Worm (Caenorhabditis elegans) whole organism, L3 larva: ENCODE measurements around the gene F56D6.12.

ENCODE experiments used
- R02D3.7 ChIP-seq: fragments of 150-350 bp; optimal IDR thresholded peaks from 2 replicates; lab custom pipeline; 2014; ENCODE audit warnings: missing biosample characterization, missing genetic modification characterization
- aly-2 ChIP-seq: fragments of 150-350 bp; optimal IDR thresholded peaks from 2 replicates; lab custom pipeline; 2014; ENCODE audit warnings: missing biosample characterization, missing genetic modification characterization
- ceh-16 ChIP-seq: sonication (generic microtip); optimal IDR thresholded peaks from 2 replicates; lab custom pipeline; 2017; ENCODE audit warnings: missing biosample characterization, missing genetic modification characterization
- ceh-82 ChIP-seq: fragments of 150-350 bp; optimal IDR thresholded peaks from 2 replicates; lab custom pipeline; 2014; ENCODE audit warnings: missing biosample characterization, missing genetic modification characterization
- ceh-9 ChIP-seq: sonication (generic microtip); optimal IDR thresholded peaks from 2 replicates; lab custom pipeline; 2018; ENCODE audit warnings: missing biosample characterization, missing genetic modification characterization
- egl-27 ChIP-seq: sonication (generic microtip); optimal IDR thresholded peaks from 4 replicates; lab custom pipeline; 2017; ENCODE audit warnings: missing biosample characterization, missing genetic modification reagents, missing genetic modification characterization
- egl-5 ChIP-seq: fragments of 150-350 bp; optimal IDR thresholded peaks from 2 replicates; lab custom pipeline; 2017; ENCODE audit warnings: missing biosample characterization, missing genetic modification reagents, missing genetic modification characterization, inconsistent platforms
- elt-1 ChIP-seq: fragments of 150-350 bp; optimal IDR thresholded peaks from 2 replicates; lab custom pipeline; 2014; ENCODE audit warnings: missing biosample characterization, missing genetic modification characterization
- elt-2 ChIP-seq: sonication (generic microtip); optimal IDR thresholded peaks from 2 replicates; lab custom pipeline; 2016; ENCODE audit warnings: missing genetic modification reagents, mild to moderate bottlenecking, missing genetic modification characterization, missing compliant biosample characterization
- elt-3 ChIP-seq, 3 experiments: fragments of 150-350 bp in 1 of 3; sonication (generic microtip) in 2 of 3; optimal IDR thresholded peaks; 2 replicates in 2 of 3; 4 replicates in 1 of 3; lab custom pipeline; 2014 to 2017; ENCODE audit warnings: missing biosample characterization in 3 of 3, missing genetic modification characterization in 3 of 3
- eor-1 ChIP-seq, 2 experiments: fragments of 150-350 bp; optimal IDR thresholded peaks; 2 replicates each; lab custom pipeline; 2014 to 2018; ENCODE audit warnings: missing biosample characterization in 2 of 2, missing genetic modification characterization in 2 of 2
- fkh-2 ChIP-seq: fragments of 150-350 bp; optimal IDR thresholded peaks from 2 replicates; lab custom pipeline; 2014; ENCODE audit warnings: missing biosample characterization, missing genetic modification reagents, missing genetic modification characterization
- fos-1 ChIP-seq: fragments of 150-350 bp; optimal IDR thresholded peaks from 2 replicates; lab custom pipeline; 2014; ENCODE audit warnings: missing biosample characterization, missing genetic modification characterization
- hmg-11 ChIP-seq: sonication (generic microtip); optimal IDR thresholded peaks from 2 replicates; lab custom pipeline; 2016; ENCODE audit warnings: missing genetic modification characterization, missing compliant biosample characterization
- jun-1 ChIP-seq: fragments of 150-350 bp; optimal IDR thresholded peaks from 2 replicates; lab custom pipeline; 2014; ENCODE audit warnings: missing biosample characterization, missing genetic modification reagents, missing genetic modification characterization
- lsy-12 ChIP-seq: sonication (generic microtip); optimal IDR thresholded peaks from 2 replicates; lab custom pipeline; 2016; ENCODE audit warnings: mild to moderate bottlenecking, missing genetic modification characterization, missing compliant biosample characterization
- mdl-1 ChIP-seq: fragments of 150-350 bp; optimal IDR thresholded peaks from 2 replicates; lab custom pipeline; 2014; ENCODE audit warnings: missing biosample characterization, missing genetic modification characterization
- mml-1 ChIP-seq: fragments of 150-350 bp; sonication (generic microtip); optimal IDR thresholded peaks from 3 replicates; lab custom pipeline; 2014; ENCODE audit warnings: missing biosample characterization, missing genetic modification characterization
- nfya-1 ChIP-seq: sonication (generic microtip); optimal IDR thresholded peaks from 2 replicates; lab custom pipeline; 2017; ENCODE audit warnings: missing genetic modification characterization, mild to moderate bottlenecking, missing compliant biosample characterization, antibody characterized with exemption, moderate library complexity; ENCODE audit not compliant: insufficient read depth
- nhr-11 ChIP-seq: fragments of 150-350 bp; optimal IDR thresholded peaks from 2 replicates; lab custom pipeline; 2014; ENCODE audit warnings: missing biosample characterization, missing genetic modification characterization
- nhr-23 ChIP-seq: fragments of 150-350 bp; optimal IDR thresholded peaks from 2 replicates; lab custom pipeline; 2014; ENCODE audit warnings: missing biosample characterization, missing genetic modification reagents, missing genetic modification characterization
- nhr-43 ChIP-seq: sonication (generic microtip); optimal IDR thresholded peaks from 2 replicates; lab custom pipeline; 2016; ENCODE audit warnings: mild to moderate bottlenecking, missing genetic modification characterization, missing compliant biosample characterization; ENCODE audit not compliant: poor library complexity, severe bottlenecking
- nhr-76 ChIP-seq: fragments of 150-350 bp; sonication (generic microtip); optimal IDR thresholded peaks from 5 replicates; lab custom pipeline; 2014; ENCODE audit warnings: missing biosample characterization, missing genetic modification characterization
- pha-4 ChIP-seq: fragments of 150-350 bp; optimal IDR thresholded peaks from 2 replicates; lab custom pipeline; 2014; ENCODE audit warnings: missing biosample characterization, missing genetic modification reagents, missing genetic modification characterization
- pqm-1 ChIP-seq: fragments of 150-350 bp; optimal IDR thresholded peaks from 2 replicates; lab custom pipeline; 2017; ENCODE audit warnings: missing biosample characterization, missing genetic modification characterization, inconsistent platforms
- sea-2 ChIP-seq: fragments of 150-350 bp; sonication (generic microtip); optimal IDR thresholded peaks from 4 replicates; lab custom pipeline; 2014; ENCODE audit warnings: missing biosample characterization, missing genetic modification reagents, missing genetic modification characterization
- skn-1 ChIP-seq: fragments of 150-350 bp; optimal IDR thresholded peaks from 2 replicates; lab custom pipeline; 2014; ENCODE audit warnings: missing biosample characterization, missing genetic modification characterization
- snpc-4 ChIP-seq: fragments of 150-350 bp; optimal IDR thresholded peaks from 2 replicates; lab custom pipeline; 2014; ENCODE audit warnings: missing biosample characterization, missing genetic modification characterization
- tbx-2 ChIP-seq: sonication (generic microtip); optimal IDR thresholded peaks from 2 replicates; lab custom pipeline; 2016; ENCODE audit warnings: mild to moderate bottlenecking, missing genetic modification characterization, missing compliant biosample characterization
- unc-39 ChIP-seq: sonication (generic microtip); optimal IDR thresholded peaks from 4 replicates; lab custom pipeline; 2017; ENCODE audit warnings: missing biosample characterization, missing genetic modification characterization
- zag-1 ChIP-seq: fragments of 150-350 bp; optimal IDR thresholded peaks from 2 replicates; lab custom pipeline; 2014; ENCODE audit warnings: missing biosample characterization, missing genetic modification characterization
- ztf-4 ChIP-seq: fragments of 150-350 bp; optimal IDR thresholded peaks from 2 replicates; lab custom pipeline; 2014; ENCODE audit warnings: missing biosample characterization, missing genetic modification characterization

Gene F56D6.12

DNA sequence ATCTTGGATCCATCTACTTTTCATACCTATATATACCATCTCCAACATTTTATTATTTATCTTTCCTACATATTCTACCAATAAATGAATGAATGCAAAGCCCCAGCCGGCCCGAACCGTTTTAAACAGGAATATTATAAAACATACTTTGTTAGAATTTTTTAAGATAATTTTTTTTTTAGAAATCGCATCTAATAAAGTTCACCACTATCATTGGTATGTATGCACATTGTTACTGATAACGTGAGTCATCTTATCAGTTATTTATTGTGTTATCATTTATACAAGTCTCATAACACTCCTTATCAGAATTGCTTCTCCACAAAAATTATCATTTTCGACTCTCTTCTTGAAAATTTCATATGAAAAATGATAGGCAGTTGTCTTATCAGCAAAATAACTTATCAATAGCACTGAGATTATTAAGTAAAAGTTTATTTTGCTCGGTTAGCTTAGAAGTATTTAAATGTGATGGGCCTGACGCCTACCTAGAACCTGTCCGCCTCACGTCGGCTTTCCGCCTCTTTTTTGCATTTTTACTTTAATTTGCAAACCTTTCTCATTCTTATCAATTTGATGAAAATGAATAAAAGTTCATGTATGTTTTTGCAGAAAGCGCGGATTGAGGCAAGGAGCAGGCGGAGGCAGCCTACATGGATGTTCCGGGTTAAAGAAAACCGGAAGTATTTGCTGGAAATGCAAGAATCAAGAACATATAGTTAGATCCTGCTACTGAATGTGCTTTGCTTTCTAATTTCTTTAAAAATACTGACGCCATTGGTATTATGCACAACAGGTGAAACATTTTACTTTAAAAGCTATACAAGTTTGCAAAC is 8.0 kb upstream of the F56D6.12 start, which contains the start of gene srz-62:
srz-62 (plus strand) TSS at position 786 of the 836 bp plus-strand sequence.
- TF ChIP-seq jun-1, result peak; percentile 98
- TF ChIP-seq ztf-4 (tag; lab: Kevin White, UChicago), result no peak
- TF ChIP-seq pqm-1, result peak; percentile 100
- TF ChIP-seq elt-1 (tag; lab: Kevin White, UChicago), result no peak
- peak; percentile 92 for TF ChIP-seq egl-27 (tag; lab: Kevin White, UChicago)
- TF ChIP-seq mdl-1 (tag; lab: Kevin White, UChicago), result no peak
- no peak for TF ChIP-seq elt-3 (tag; optimal IDR thresholded peaks at IDR 0.05; lab: Kevin White, UChicago)
- TF ChIP-seq eor-1 (tag; optimal IDR thresholded peaks at IDR 0.05; lab: Kevin White, UChicago), result no peak
- no peak for TF ChIP-seq sea-2
- TF ChIP-seq elt-2 (tag; lab: Kevin White, UChicago), result peak; percentile 100
- no peak for TF ChIP-seq lsy-12 (tag; lab: Kevin White, UChicago)
- TF ChIP-seq nhr-76 (tag; lab: Kevin White, UChicago), result no peak
- no peak for TF ChIP-seq ceh-9
- TF ChIP-seq nhr-11 (tag; lab: Kevin White, UChicago), result no peak
- peak; percentile 82 for TF ChIP-seq fos-1 (tag; lab: Kevin White, UChicago)
- peak; percentile 91 for TF ChIP-seq pha-4 (tag; lab: Kevin White, UChicago)

ce11 chrIV:3902955-3903354 is 5.0 kb upstream of the F56D6.12 start, which contains the start of gene F56D6.6:
Gene F56D6.6, plus strand, starts transcription at chrIV:3903255.
- TF ChIP-seq snpc-4 (tag; lab: Kevin White, UChicago) (no peak), ceh-9 (no peak), zag-1 (tag; lab: Kevin White, UChicago) (no peak), R02D3.7 (tag; lab: Kevin White, UChicago) (no peak), nfya-1 (tag; lab: Kevin White, UChicago) (no peak)
- TF ChIP-seq, all 47 proteins: peak for 0

- TF ChIP-seq ceh-16 (tag; lab: Kevin White, UChicago) (no peak), nhr-23 (tag; lab: Kevin White, UChicago) (no peak), egl-5 (tag; lab: Kevin White, UChicago) (no peak)
- TF ChIP-seq, all 47 proteins: peak for 0
Observed at ce11 chrIV:3904620-3905019, 3.3 kb upstream of the F56D6.12 start, which contains the start of gene F56D6.21. Gene F56D6.21, plus strand, starts transcription at chrIV:3904920.

ce11 chrIV:3906393-3906792 is 1.5 kb upstream of the F56D6.12 start, which contains the start of gene F56D6.11:
Gene F56D6.11, minus strand, starts transcription at chrIV:3906493.
- no peak for TF ChIP-seq R02D3.7 (tag; lab: Kevin White, UChicago)
- TF ChIP-seq nhr-43 (tag; lab: Kevin White, UChicago), result no peak
- TF ChIP-seq sea-2, result no peak
- TF ChIP-seq hmg-11 (tag; lab: Kevin White, UChicago), result no peak
- no peak for TF ChIP-seq pqm-1
- TF ChIP-seq zag-1 (tag; lab: Kevin White, UChicago), result no peak
- TF ChIP-seq unc-39 (tag; lab: Kevin White, UChicago), result no peak
- no peak for TF ChIP-seq mdl-1 (tag; lab: Kevin White, UChicago)
- no peak for TF ChIP-seq mml-1 (tag; lab: Kevin White, UChicago)
- TF ChIP-seq nhr-11 (tag; lab: Kevin White, UChicago), result no peak

DNA sequence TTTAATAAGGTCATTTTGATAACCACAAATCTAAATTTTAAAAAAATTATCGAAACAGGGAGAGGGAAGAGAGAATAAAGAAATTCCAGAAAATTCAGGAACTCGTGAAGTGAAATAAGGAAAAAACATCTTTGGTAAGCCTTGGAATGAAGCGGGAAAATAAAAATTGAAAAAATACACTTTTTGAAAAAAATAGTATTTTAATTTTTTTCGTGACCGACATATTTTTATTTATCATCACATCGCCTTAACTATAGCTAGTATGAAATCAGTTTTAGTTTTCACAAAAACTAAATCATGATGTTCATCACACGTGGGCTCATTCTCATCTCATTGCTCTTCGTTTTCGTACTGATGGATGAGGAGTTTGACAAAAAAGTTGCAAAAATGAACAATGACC is 1.2 kb downstream of the F56D6.12 start, which contains the start of gene F56D6.13:
F56D6.13 (plus strand) TSS at position 301 of the 400 bp plus-strand sequence.
- no peak for TF ChIP-seq tbx-2 (tag; lab: Kevin White, UChicago)
- TF ChIP-seq aly-2 (tag; lab: Kevin White, UChicago), result no peak
- no peak for TF ChIP-seq ceh-16 (tag; lab: Kevin White, UChicago)
- TF ChIP-seq R02D3.7 (tag; lab: Kevin White, UChicago), result no peak
- no peak for TF ChIP-seq zag-1 (tag; lab: Kevin White, UChicago)
- no peak for TF ChIP-seq pqm-1
- TF ChIP-seq ceh-82 (tag; lab: Kevin White, UChicago), result no peak
- TF ChIP-seq fkh-2 (tag; lab: Kevin White, UChicago), result no peak
- TF ChIP-seq lsy-12 (tag; lab: Kevin White, UChicago), result no peak
- no peak for TF ChIP-seq skn-1 (tag; lab: Kevin White, UChicago)
- no peak for TF ChIP-seq egl-27 (tag; lab: Kevin White, UChicago)
- no peak for TF ChIP-seq nhr-11 (tag; lab: Kevin White, UChicago)
- TF ChIP-seq elt-1 (tag; lab: Kevin White, UChicago), result no peak
- TF ChIP-seq egl-5 (tag; lab: Kevin White, UChicago), result no peak
- no peak for TF ChIP-seq ceh-9
- no peak for TF ChIP-seq unc-39 (tag; lab: Kevin White, UChicago)
- TF ChIP-seq elt-3 (tag; optimal IDR thresholded peaks at IDR 0.05; lab: Kevin White, UChicago), result no peak
- TF ChIP-seq sea-2, result no peak
- TF ChIP-seq, all 47 proteins: peak for 0
